Worm (Caenorhabditis elegans) whole organism, L3 larva: ENCODE data around the gene rgs-7.

Source experiments
- R02D3.7 ChIP-seq: fragments of 150-350 bp; optimal IDR thresholded peaks from 2 replicates; lab custom pipeline; 2014; ENCODE audit warnings: missing biosample characterization, missing genetic modification characterization
- aly-2 ChIP-seq: fragments of 150-350 bp; optimal IDR thresholded peaks from 2 replicates; lab custom pipeline; 2014; ENCODE audit warnings: missing biosample characterization, missing genetic modification characterization
- ama-1 ChIP-seq: fragments of 150-350 bp; optimal IDR thresholded peaks from 2 replicates; lab custom pipeline; 2018
- eor-1 ChIP-seq, 2 experiments: fragments of 150-350 bp; optimal IDR thresholded peaks; 2 replicates each; lab custom pipeline; 2014 to 2018; ENCODE audit warnings: missing biosample characterization in 2 of 2, missing genetic modification characterization in 2 of 2
- jun-1 ChIP-seq: fragments of 150-350 bp; optimal IDR thresholded peaks from 2 replicates; lab custom pipeline; 2014; ENCODE audit warnings: missing biosample characterization, missing genetic modification reagents, missing genetic modification characterization
- mml-1 ChIP-seq: fragments of 150-350 bp; sonication (generic microtip); optimal IDR thresholded peaks from 3 replicates; lab custom pipeline; 2014; ENCODE audit warnings: missing biosample characterization, missing genetic modification characterization
- nhr-23 ChIP-seq: fragments of 150-350 bp; optimal IDR thresholded peaks from 2 replicates; lab custom pipeline; 2014; ENCODE audit warnings: missing biosample characterization, missing genetic modification reagents, missing genetic modification characterization
- nhr-237 ChIP-seq: fragments of 150-350 bp; optimal IDR thresholded peaks from 2 replicates; lab custom pipeline; 2014; ENCODE audit warnings: missing biosample characterization, missing genetic modification characterization
- nhr-25 ChIP-seq: sonication (generic microtip); optimal IDR thresholded peaks from 2 replicates; lab custom pipeline; 2017; ENCODE audit warnings: missing biosample characterization, missing genetic modification characterization

ce11 chrX:3566856-3567255 is 24.5 kb downstream of the rgs-7 start:
- no peak for TF ChIP-seq nhr-237
- no peak for TF ChIP-seq jun-1 (tag; lab: Kevin White, UChicago)
- no peak for TF ChIP-seq aly-2 (tag; lab: Kevin White, UChicago)
- no peak for TF ChIP-seq nhr-23 (tag; lab: Kevin White, UChicago)
- no peak for TF ChIP-seq R02D3.7 (tag; lab: Kevin White, UChicago)
- TF ChIP-seq eor-1 (tag; optimal IDR thresholded peaks at IDR 0.05; lab: Kevin White, UChicago), result no peak
- no peak for TF ChIP-seq ama-1 (lab: Kevin White, UChicago)
- no peak for TF ChIP-seq nhr-25 (tag; lab: Kevin White, UChicago)
- TF ChIP-seq mml-1 (tag; lab: Kevin White, UChicago), result no peak
